Worm (Caenorhabditis elegans) whole organism, midembryonic: ENCODE data around the gene C16C4.18.

Experiments used
- T22C8.4 ChIP-seq: fragments of 200-800 bp; sonication (Bioruptor generic); IDR thresholded peaks from 2 replicates; pipeline ENCODE4 v1.3.6; 2022; ENCODE audit warnings: missing genetic modification characterization, missing compliant biosample characterization
- cog-1 ChIP-seq: sonication (generic microtip); optimal IDR thresholded peaks from 2 replicates; lab custom pipeline; 2016; ENCODE audit warnings: missing genetic modification characterization, missing compliant biosample characterization
- flt-1 ChIP-seq: fragments of 200-800 bp; sonication (Bioruptor generic); IDR thresholded peaks from 2 replicates; pipeline ENCODE4 v1.3.6; 2022; ENCODE audit warnings: missing genetic modification characterization, missing compliant biosample characterization
- med-1 ChIP-seq: sonication (generic microtip); optimal IDR thresholded peaks from 2 replicates; lab custom pipeline; 2017; ENCODE audit warnings: missing genetic modification characterization, mild to moderate bottlenecking, missing compliant biosample characterization, antibody characterized with exemption, missing genetic modification reagents; ENCODE audit not compliant: insufficient read depth
- ref-1 ChIP-seq: fragments of 200-800 bp; sonication (Bioruptor generic); conservative IDR thresholded peaks from 2 replicates; pipeline ENCODE4 v1.3.6; 2022; ENCODE audit warnings: missing genetic modification reagents, missing genetic modification characterization, missing compliant biosample characterization
- ztf-29 ChIP-seq: fragments of 200-800 bp; sonication (Bioruptor generic); IDR thresholded peaks from 2 replicates; pipeline ENCODE4 v1.3.6; 2022; ENCODE audit warnings: missing genetic modification reagents, missing genetic modification characterization, missing compliant biosample characterization

DNA sequence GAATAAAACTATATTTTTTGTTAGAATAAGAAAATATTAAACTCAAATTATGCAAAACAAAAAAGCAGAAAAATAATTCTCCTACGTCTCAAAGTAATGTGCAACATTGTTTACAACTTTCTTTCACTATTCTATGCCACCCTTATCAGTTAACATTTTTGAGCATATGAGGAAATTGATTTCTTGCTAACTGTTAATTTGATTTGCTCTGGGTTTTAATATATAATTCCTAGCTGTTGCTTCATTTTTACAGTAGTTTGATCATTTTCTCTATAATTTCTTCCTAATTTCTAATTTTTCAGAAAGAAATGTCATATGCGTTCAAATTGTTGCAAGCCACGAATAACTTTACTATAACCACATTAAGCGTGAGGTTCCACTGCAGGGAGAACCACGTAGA lies 24.9 kb downstream of the C16C4.18 start, which contains the start of gene T08E11.1:
- TF ChIP-seq ztf-29 (GFP tag; lab: Robert Waterston, UW) (no peak), flt-1 (GFP tag; lab: Robert Waterston, UW) (no peak), ref-1 (GFP tag; lab: Robert Waterston, UW) (no peak), T22C8.4 (GFP tag; lab: Robert Waterston, UW) (no peak), med-1 (no peak), cog-1 (tag; lab: Kevin White, UChicago) (no peak)
